Fruit fly (Drosophila melanogaster) Kc167 (cell line): Measurements from ENCODE around the gene eIF2beta.

Experiments used
- Myc ChIP-seq: fragments of >200 bp; optimal IDR thresholded peaks from 2 replicates; lab custom pipeline; 2017; ENCODE audit warnings: missing external identifiers
- Sin3A ChIP-seq: fragments of >200 bp; optimal IDR thresholded peaks from 2 replicates; lab custom pipeline; 2018; ENCODE audit warnings: missing external identifiers
- h ChIP-seq: fragments of >200 bp; optimal IDR thresholded peaks from 3 replicates; lab custom pipeline; 2018; ENCODE audit warnings: missing external identifiers
- insv ChIP-seq: fragments of >200 bp; optimal IDR thresholded peaks from 3 replicates; lab custom pipeline; 2018; ENCODE audit warnings: missing external identifiers
- psq ChIP-seq: fragments of >200 bp; optimal IDR thresholded peaks from 2 replicates; lab custom pipeline; 2017; ENCODE audit warnings: missing external identifiers
- ttk ChIP-seq: sonication (Bioruptor generic); optimal IDR thresholded peaks from 2 replicates; lab custom pipeline; 2017; ENCODE audit warnings: missing external identifiers

The eIF2beta gene

dm6 chr3L:12526433-12527113 lies at the start of gene eIF2beta:
Gene eIF2beta, minus strand, starts transcription at chr3L:12526731.
- TF ChIP-seq ttk (lab: Kevin White, UChicago) (no peak), psq (no peak), Sin3A (no peak), Myc (lab: Kevin White, UChicago) (no peak), h (lab: Kevin White, UChicago) (no peak), insv (lab: Kevin White, UChicago) (no peak)

- TF ChIP-seq ttk (lab: Kevin White, UChicago) (no peak), Sin3A (no peak), Myc (lab: Kevin White, UChicago) (no peak), h (lab: Kevin White, UChicago) (no peak), insv (lab: Kevin White, UChicago) (no peak), psq (no peak)
Measured at dm6 chr3L:12574867-12575266, 48.3 kb upstream of the eIF2beta start.

- TF ChIP-seq Myc (lab: Kevin White, UChicago), result no peak
- no peak for TF ChIP-seq Sin3A
- TF ChIP-seq psq, result no peak
- TF ChIP-seq ttk (lab: Kevin White, UChicago), result no peak
- no peak for TF ChIP-seq insv (lab: Kevin White, UChicago)
- no peak for TF ChIP-seq h (lab: Kevin White, UChicago)
Measured at dm6 chr3L:12572366-12572765, 45.8 kb upstream of the eIF2beta start, which contains the start of gene sowah. Gene sowah, minus strand, starts transcription at chr3L:12572542.

- TF ChIP-seq Sin3A (no peak), h (lab: Kevin White, UChicago) (no peak), Myc (lab: Kevin White, UChicago) (no peak), ttk (lab: Kevin White, UChicago) (no peak), insv (lab: Kevin White, UChicago) (no peak), psq (no peak)
Measured at dm6 chr3L:12566065-12566730, 39.7 kb upstream of the eIF2beta start.

- TF ChIP-seq Myc (lab: Kevin White, UChicago), result no peak
- no peak for TF ChIP-seq h (lab: Kevin White, UChicago)
- no peak for TF ChIP-seq psq
- no peak for TF ChIP-seq Sin3A
- TF ChIP-seq ttk (lab: Kevin White, UChicago), result no peak
- TF ChIP-seq insv (lab: Kevin White, UChicago), result no peak
Measured at dm6 chr3L:12565422-12565821, 38.9 kb upstream of the eIF2beta start.

- TF ChIP-seq psq (no peak), ttk (lab: Kevin White, UChicago) (no peak)
Measured at dm6 chr3L:12564979-12565378, 38.4 kb upstream of the eIF2beta start.

dm6 chr3L:12564284-12564683 lies 37.8 kb upstream of the eIF2beta start:
- no peak for TF ChIP-seq Sin3A
- TF ChIP-seq psq, result no peak
- TF ChIP-seq h (lab: Kevin White, UChicago), result no peak
- TF ChIP-seq insv (lab: Kevin White, UChicago), result no peak
- no peak for TF ChIP-seq ttk (lab: Kevin White, UChicago)

dm6 chr3L:12559273-12559672 lies 32.7 kb upstream of the eIF2beta start:
- TF ChIP-seq psq, result no peak
- TF ChIP-seq Myc (lab: Kevin White, UChicago), result no peak
- no peak for TF ChIP-seq h (lab: Kevin White, UChicago)
- no peak for TF ChIP-seq ttk (lab: Kevin White, UChicago)

- TF ChIP-seq ttk (lab: Kevin White, UChicago), result no peak
- TF ChIP-seq Sin3A, result no peak
- TF ChIP-seq Myc (lab: Kevin White, UChicago), result no peak
- no peak for TF ChIP-seq h (lab: Kevin White, UChicago)
- TF ChIP-seq psq, result no peak
- no peak for TF ChIP-seq insv (lab: Kevin White, UChicago)
Measured at dm6 chr3L:12557736-12558135, 31.2 kb upstream of the eIF2beta start.

dm6 chr3L:12551671-12552070 lies 25.1 kb upstream of the eIF2beta start:
- no peak for TF ChIP-seq psq
- TF ChIP-seq ttk (lab: Kevin White, UChicago), result no peak
- no peak for TF ChIP-seq insv (lab: Kevin White, UChicago)
- no peak for TF ChIP-seq h (lab: Kevin White, UChicago)
- no peak for TF ChIP-seq Sin3A
- no peak for TF ChIP-seq Myc (lab: Kevin White, UChicago)

dm6 chr3L:12549471-12549870 lies 22.9 kb upstream of the eIF2beta start:
- TF ChIP-seq psq (no peak), Myc (lab: Kevin White, UChicago) (no peak), ttk (lab: Kevin White, UChicago) (no peak), insv (lab: Kevin White, UChicago) (no peak), h (lab: Kevin White, UChicago) (no peak), Sin3A (no peak)

- no peak for TF ChIP-seq ttk (lab: Kevin White, UChicago)
- no peak for TF ChIP-seq psq
- TF ChIP-seq h (lab: Kevin White, UChicago), result no peak
- no peak for TF ChIP-seq Myc (lab: Kevin White, UChicago)
- TF ChIP-seq insv (lab: Kevin White, UChicago), result no peak
- no peak for TF ChIP-seq Sin3A
Measured at dm6 chr3L:12537123-12537522, 10.6 kb upstream of the eIF2beta start, which contains the start of gene CG4069. Gene CG4069, minus strand, starts transcription at chr3L:12537315.
